Fruit fly (Drosophila melanogaster) whole organism, prepupa: ENCODE measurements around the gene CG10222.

Source experiments
- Blimp-1 ChIP-seq: fragments of 200-800 bp; sonication (Bioruptor generic); optimal IDR thresholded peaks from 3 replicates; lab custom pipeline; 2017; ENCODE audit warnings: missing biosample characterization, missing genetic modification characterization, mild to moderate bottlenecking, moderate library complexity, missing genetic modification reagents
- CG10631 ChIP-seq: fragments of 200-800 bp; sonication (Bioruptor generic); optimal IDR thresholded peaks from 2 replicates; lab custom pipeline; 2016; ENCODE audit warnings: missing biosample characterization, missing genetic modification characterization
- CG10669 ChIP-seq: fragments of 200-800 bp; sonication (Bioruptor generic); optimal IDR thresholded peaks from 3 replicates; lab custom pipeline; 2018; ENCODE audit warnings: missing biosample characterization, mild to moderate bottlenecking, missing genetic modification characterization, moderate library complexity
- CG11294 ChIP-seq: fragments of 200-800 bp; sonication (Bioruptor generic); IDR thresholded peaks from 2 replicates; pipeline ENCODE4 v1.3.6; 2022; ENCODE audit warnings: missing biosample characterization, missing genetic modification characterization
- CG11762 ChIP-seq: fragments of 200-800 bp; sonication (Bioruptor generic); optimal IDR thresholded peaks from 3 replicates; lab custom pipeline; 2016; ENCODE audit warnings: missing biosample characterization, missing genetic modification characterization; ENCODE audit not compliant: insufficient read depth
- CG15336 ChIP-seq: fragments of 200-800 bp; sonication (Bioruptor generic); IDR thresholded peaks from 2 replicates; pipeline ENCODE4 v1.3.6; 2022; ENCODE audit warnings: missing biosample characterization, missing genetic modification characterization
- CG1621 ChIP-seq: fragments of 200-800 bp; sonication (Bioruptor generic); optimal IDR thresholded peaks from 3 replicates; lab custom pipeline; 2018; ENCODE audit warnings: missing biosample characterization, mild to moderate bottlenecking, missing genetic modification characterization
- CG16779 ChIP-seq: fragments of 200-800 bp; sonication (Bioruptor generic); optimal IDR thresholded peaks from 3 replicates; lab custom pipeline; 2017; ENCODE audit warnings: missing biosample characterization, mild to moderate bottlenecking, missing genetic modification characterization
- CG3032 ChIP-seq: fragments of 200-800 bp; optimal IDR thresholded peaks from 2 replicates; lab custom pipeline; 2019; ENCODE audit warnings: missing biosample characterization, mild to moderate bottlenecking, missing genetic modification characterization, moderate library complexity
- CG31627 ChIP-seq: fragments of 200-800 bp; sonication (Bioruptor generic); optimal IDR thresholded peaks from 3 replicates; lab custom pipeline; 2016; ENCODE audit warnings: missing biosample characterization, missing genetic modification characterization
- CG32006 ChIP-seq: fragments of 200-800 bp; sonication (Bioruptor generic); optimal IDR thresholded peaks from 3 replicates; lab custom pipeline; 2017; ENCODE audit warnings: missing biosample characterization, mild to moderate bottlenecking, missing genetic modification characterization
- CG34406 ChIP-seq: fragments of 200-800 bp; sonication (Bioruptor generic); optimal IDR thresholded peaks from 3 replicates; lab custom pipeline; 2016; ENCODE audit warnings: missing biosample characterization, missing genetic modification characterization
- CG3919 ChIP-seq: fragments of 200-800 bp; sonication (Bioruptor generic); optimal IDR thresholded peaks from 3 replicates; lab custom pipeline; 2016; ENCODE audit warnings: missing biosample characterization, missing genetic modification characterization
- CG4318 ChIP-seq: fragments of 200-800 bp; sonication (Bioruptor generic); optimal IDR thresholded peaks from 3 replicates; lab custom pipeline; 2017; ENCODE audit warnings: missing biosample characterization, mild to moderate bottlenecking, missing genetic modification characterization
- CG6163 ChIP-seq: fragments of 200-800 bp; sonication (Bioruptor generic); IDR thresholded peaks from 3 replicates; pipeline ENCODE4 v1.3.6; 2022; ENCODE audit warnings: missing biosample characterization, missing genetic modification characterization
- CG6276 ChIP-seq: fragments of 200-800 bp; sonication (Bioruptor generic); optimal IDR thresholded peaks from 2 replicates; lab custom pipeline; 2017; ENCODE audit warnings: missing biosample characterization, mild to moderate bottlenecking, missing genetic modification characterization
- CG6808 ChIP-seq: fragments of 200-800 bp; sonication (Bioruptor generic); optimal IDR thresholded peaks from 3 replicates; lab custom pipeline; 2017; ENCODE audit warnings: missing biosample characterization, missing genetic modification characterization, mild to moderate bottlenecking, moderate library complexity, missing genetic modification reagents
- CG6854 ChIP-seq: fragments of 200-800 bp; sonication (Bioruptor generic); optimal IDR thresholded peaks from 2 replicates; lab custom pipeline; 2017; ENCODE audit warnings: missing biosample characterization, mild to moderate bottlenecking, missing genetic modification characterization
- CG7368 ChIP-seq: fragments of 200-800 bp; sonication (Bioruptor generic); optimal IDR thresholded peaks from 3 replicates; lab custom pipeline; 2016; ENCODE audit warnings: missing biosample characterization, missing genetic modification characterization
- CG8119 ChIP-seq: fragments of 200-800 bp; sonication (Bioruptor generic); IDR thresholded peaks from 3 replicates; pipeline ENCODE4 v1.3.6; 2022; ENCODE audit warnings: missing biosample characterization, missing genetic modification characterization
- CG9139 ChIP-seq: fragments of 200-800 bp; sonication (Bioruptor generic); optimal IDR thresholded peaks from 3 replicates; lab custom pipeline; 2017; ENCODE audit warnings: missing biosample characterization, mild to moderate bottlenecking, missing genetic modification characterization
- Eip75B ChIP-seq: fragments of 200-800 bp; sonication (Bioruptor generic); optimal IDR thresholded peaks from 3 replicates; lab custom pipeline; 2016; ENCODE audit warnings: missing biosample characterization, missing genetic modification characterization
- Eip78C ChIP-seq: fragments of 200-800 bp; sonication (Bioruptor generic); peaks from one replicate; lab custom pipeline; 2016; ENCODE audit warnings: missing biosample characterization, missing genetic modification characterization
- Eip93F ChIP-seq: fragments of 200-800 bp; sonication (Bioruptor generic); optimal IDR thresholded peaks from 2 replicates; lab custom pipeline; 2016; ENCODE audit warnings: missing biosample characterization, mild to moderate bottlenecking, missing genetic modification characterization
- Ets96B ChIP-seq: fragments of 200-800 bp; optimal IDR thresholded peaks from 2 replicates; lab custom pipeline; 2019; ENCODE audit warnings: missing biosample characterization, mild to moderate bottlenecking, missing genetic modification characterization, moderate library complexity
- Gug ChIP-seq: fragments of 200-800 bp; sonication (Bioruptor generic); IDR thresholded peaks from 2 replicates; pipeline ENCODE4 v1.3.6; 2022; ENCODE audit warnings: missing biosample characterization, missing genetic modification characterization
- Hr38 ChIP-seq: sonication (Bioruptor generic); optimal IDR thresholded peaks from 2 replicates; lab custom pipeline; 2016; ENCODE audit warnings: missing biosample characterization, missing genetic modification characterization
- Hr39 ChIP-seq: fragments of 200-800 bp; sonication (Bioruptor generic); optimal IDR thresholded peaks from 2 replicates; lab custom pipeline; 2016; ENCODE audit warnings: missing biosample characterization, missing genetic modification characterization
- Lpt ChIP-seq: fragments of 200-800 bp; sonication (Bioruptor generic); optimal IDR thresholded peaks from 3 replicates; lab custom pipeline; 2016; ENCODE audit warnings: missing biosample characterization, missing genetic modification characterization
- Met ChIP-seq: fragments of 200-800 bp; sonication (Bioruptor generic); optimal IDR thresholded peaks from 3 replicates; lab custom pipeline; 2016; ENCODE audit warnings: missing biosample characterization, missing genetic modification characterization
- OdsH ChIP-seq: fragments of 200-800 bp; sonication (Bioruptor generic); optimal IDR thresholded peaks from 3 replicates; lab custom pipeline; 2016; ENCODE audit warnings: missing biosample characterization, missing genetic modification characterization
- Sox102F ChIP-seq: fragments of 200-800 bp; sonication (Bioruptor generic); optimal IDR thresholded peaks from 2 replicates; lab custom pipeline; 2016; ENCODE audit warnings: missing biosample characterization, mild to moderate bottlenecking, missing genetic modification characterization
- Sox14 ChIP-seq: fragments of 200-800 bp; sonication (Bioruptor generic); optimal IDR thresholded peaks from 3 replicates; lab custom pipeline; 2016; ENCODE audit warnings: missing biosample characterization, missing genetic modification characterization
- Sox15 ChIP-seq: fragments of 200-800 bp; sonication (Bioruptor generic); optimal IDR thresholded peaks from 3 replicates; lab custom pipeline; 2016; ENCODE audit warnings: missing biosample characterization, missing genetic modification characterization
- achi ChIP-seq: fragments of 200-800 bp; sonication (Bioruptor generic); optimal IDR thresholded peaks from 3 replicates; lab custom pipeline; 2016; ENCODE audit warnings: missing biosample characterization, missing genetic modification characterization
- acj6 ChIP-seq: fragments of 200-800 bp; sonication (Bioruptor generic); optimal IDR thresholded peaks from 3 replicates; lab custom pipeline; 2016; ENCODE audit warnings: missing biosample characterization, missing genetic modification characterization
- cyc ChIP-seq: fragments of 200-800 bp; sonication (Bioruptor generic); optimal IDR thresholded peaks from 3 replicates; lab custom pipeline; 2016; ENCODE audit warnings: missing biosample characterization, missing genetic modification characterization
- dac ChIP-seq: fragments of 200-800 bp; sonication (Bioruptor generic); optimal IDR thresholded peaks from 2 replicates; lab custom pipeline; 2017; ENCODE audit warnings: missing biosample characterization, mild to moderate bottlenecking, missing genetic modification characterization
- dsx ChIP-seq: fragments of 200-800 bp; optimal IDR thresholded peaks from 3 replicates; lab custom pipeline; 2019; ENCODE audit warnings: missing biosample characterization, mild to moderate bottlenecking, missing genetic modification characterization, moderate library complexity; ENCODE audit not compliant: poor library complexity, severe bottlenecking
- eg ChIP-seq: fragments of 200-800 bp; sonication (Bioruptor generic); IDR thresholded peaks from 3 replicates; pipeline ENCODE4 v1.3.6; 2022; ENCODE audit warnings: missing biosample characterization, missing genetic modification characterization
- esn ChIP-seq: fragments of 200-800 bp; sonication (Bioruptor generic); optimal IDR thresholded peaks from 2 replicates; lab custom pipeline; 2016; ENCODE audit warnings: missing biosample characterization, mild to moderate bottlenecking, missing genetic modification characterization, moderate library complexity
- fd59A ChIP-seq: fragments of 200-800 bp; sonication (Bioruptor generic); optimal IDR thresholded peaks from 2 replicates; lab custom pipeline; 2017; ENCODE audit warnings: missing biosample characterization, mild to moderate bottlenecking, missing genetic modification characterization, missing genetic modification reagents
- net ChIP-seq: fragments of 200-800 bp; sonication (Bioruptor generic); optimal IDR thresholded peaks from 3 replicates; lab custom pipeline; 2016; ENCODE audit warnings: missing biosample characterization, missing genetic modification characterization
- pdm3 ChIP-seq: fragments of 200-800 bp; sonication (Bioruptor generic); optimal IDR thresholded peaks from 3 replicates; lab custom pipeline; 2016; ENCODE audit warnings: missing biosample characterization, missing genetic modification characterization
- spab ChIP-seq: fragments of 200-800 bp; sonication (Bioruptor generic); optimal IDR thresholded peaks from 2 replicates; lab custom pipeline; 2017; ENCODE audit warnings: missing biosample characterization, mild to moderate bottlenecking, missing genetic modification characterization, missing genetic modification reagents
- ss ChIP-seq, 2 experiments: fragments of 200-800 bp; sonication (Bioruptor generic); optimal IDR thresholded peaks; 2 replicates in 1 of 2; 3 replicates in 1 of 2; lab custom pipeline; 2017 to 2018; ENCODE audit warnings: mild to moderate bottlenecking in 2 of 2, missing biosample characterization in 2 of 2, missing genetic modification characterization in 2 of 2, moderate library complexity in 1 of 2
- topi ChIP-seq: fragments of 200-800 bp; sonication (Bioruptor generic); optimal IDR thresholded peaks from 3 replicates; lab custom pipeline; 2016; ENCODE audit warnings: missing biosample characterization, missing genetic modification characterization

Gene CG10222

dm6 chr3L:13437036-13437435 is 24.8 kb upstream of the CG10222 start, which contains the start of gene CG10154:
Gene CG10154, minus strand, starts transcription at chr3L:13437136.
- TF ChIP-seq CG32006 (GFP tag; lab: Kevin White, UChicago) (no peak), dsx (no peak), Eip93F (GFP tag; lab: Kevin White, UChicago) (no peak), fd59A (GFP tag; lab: Kevin White, UChicago) (no peak), Hr39 (no peak), CG10631 (no peak), Met (GFP tag; lab: Kevin White, UChicago) (no peak), cyc (GFP tag; lab: Kevin White, UChicago) (no peak), achi (GFP tag; lab: Kevin White, UChicago) (no peak), CG7368 (GFP tag; lab: Kevin White, UChicago) (no peak), CG4318 (GFP tag; lab: Kevin White, UChicago) (no peak), ss (GFP tag; optimal IDR thresholded peaks at IDR 0.05; lab: Kevin White, UChicago) (no peak), Eip75B (GFP tag; lab: Kevin White, UChicago) (no peak), OdsH (GFP tag; lab: Kevin White, UChicago) (no peak), Ets96B (tag; lab: Kevin White, UChicago) (no peak), spab (GFP tag; lab: Kevin White, UChicago) (no peak), acj6 (GFP tag; lab: Kevin White, UChicago) (no peak), Blimp-1 (GFP tag; lab: Kevin White, UChicago) (no peak), eg (no peak), CG8119 (no peak)

dm6 chr3L:13435170-13435727 is 23.0 kb upstream of the CG10222 start, which contains the start of gene CG10713:
Gene CG10713, minus strand, starts transcription at chr3L:13435229.
- TF ChIP-seq CG6163 (peak; percentile 79), esn (GFP tag; lab: Kevin White, UChicago) (no peak), CG31627 (no peak), CG11294 (no peak; the same call in 1 of the 2 replicates), Lpt (GFP tag; lab: Kevin White, UChicago) (peak; percentile 47), CG32006 (GFP tag; lab: Kevin White, UChicago) (peak; percentile 61), Sox15 (GFP tag; lab: Kevin White, UChicago) (no peak), Sox102F (GFP tag; lab: Kevin White, UChicago) (peak; percentile 2), CG7368 (GFP tag; lab: Kevin White, UChicago) (peak; percentile 44), CG6854 (peak; percentile 12), CG1621 (tag; lab: Kevin White, UChicago) (peak; percentile 44), Sox14 (GFP tag; lab: Kevin White, UChicago) (peak; percentile 13), CG34406 (no peak), spab (GFP tag; lab: Kevin White, UChicago) (peak; percentile 41), CG3919 (peak; percentile 40), eg (peak; percentile 87), topi (peak; percentile 0), CG9139 (peak; percentile 60), Gug (peak; percentile 21; the same call in 1 of the 2 replicates), Hr38 (GFP tag; lab: Kevin White, UChicago) (no peak), Met (GFP tag; lab: Kevin White, UChicago) (no peak), CG15336 (GFP tag; lab: Robert Waterston, UW) (peak; percentile 69), Ets96B (tag; lab: Kevin White, UChicago) (peak; percentile 53), CG6276 (GFP tag; lab: Kevin White, UChicago) (peak; percentile 76), CG10669 (peak; percentile 60), Eip75B (GFP tag; lab: Kevin White, UChicago) (no peak), CG4318 (GFP tag; lab: Kevin White, UChicago) (no peak), dac (peak; percentile 28), OdsH (GFP tag; lab: Kevin White, UChicago) (no peak), ss (GFP tag; optimal IDR thresholded peaks at IDR 0.05; lab: Kevin White, UChicago) (peak; percentile 45 to 68), Eip78C (peak; percentile 35), CG16779 (tag; lab: Kevin White, UChicago) (peak; percentile 65), CG8119 (peak; percentile 67; the same call in 2 of the 3 replicates), CG6808 (GFP tag; lab: Kevin White, UChicago) (peak; percentile 62), CG3032 (tag; lab: Kevin White, UChicago) (peak; percentile 28), net (peak; percentile 29), pdm3 (no peak), CG11762 (GFP tag; lab: Kevin White, UChicago) (no peak)
